Worm (Caenorhabditis elegans) whole organism, mixed stage, embryonic: ENCODE results near the gene R07E5.19.

Source experiments
- ces-1 ChIP-seq: fragments of 150-350 bp; optimal IDR thresholded peaks from 2 replicates; lab custom pipeline; 2014; ENCODE audit warnings: missing biosample characterization, missing genetic modification reagents, missing genetic modification characterization
- cnd-1 ChIP-seq: fragments of 200-800 bp; sonication (Bioruptor generic); optimal IDR thresholded peaks from 2 replicates; lab custom pipeline; 2018; ENCODE audit warnings: mild to moderate bottlenecking, missing genetic modification characterization, missing compliant biosample characterization
- flh-1 ChIP-seq: fragments of 200-800 bp; sonication (Bioruptor generic); optimal IDR thresholded peaks from 2 replicates; lab custom pipeline; 2018; ENCODE audit warnings: mild to moderate bottlenecking, missing genetic modification characterization, moderate library complexity, missing compliant biosample characterization
- nhr-76 ChIP-seq: sonication (generic microtip); optimal IDR thresholded peaks from 2 replicates; lab custom pipeline; 2017; ENCODE audit warnings: missing biosample characterization, missing genetic modification characterization
- pha-4 ChIP-seq: fragments of 150-350 bp; optimal IDR thresholded peaks from 2 replicates; lab custom pipeline; 2018; ENCODE audit warnings: missing biosample characterization, missing genetic modification reagents, missing genetic modification characterization

DNA sequence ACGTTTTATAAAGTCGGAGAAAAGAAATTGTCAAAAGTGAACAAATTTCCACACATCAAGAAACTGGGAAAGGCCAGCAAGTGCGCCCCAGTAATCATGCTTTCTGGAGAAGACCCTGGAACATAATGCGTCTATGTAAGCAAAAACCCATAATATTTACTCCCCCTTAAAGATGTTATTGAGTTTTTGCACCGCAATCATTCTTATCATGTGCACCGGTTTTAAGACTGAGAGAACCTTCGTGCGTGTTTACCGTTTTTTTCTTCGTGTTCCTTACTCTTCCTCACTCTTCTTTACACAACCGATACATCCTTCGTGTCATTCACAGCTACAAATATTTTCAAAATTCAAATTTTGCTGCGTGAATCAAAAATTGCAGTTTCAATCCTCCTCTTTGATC lies 45.0 kb downstream of the R07E5.19 start:
- TF ChIP-seq cnd-1 (tag; lab: Kevin White, UChicago), result no peak
- TF ChIP-seq pha-4 (tag; lab: Kevin White, UChicago), result no peak
- TF ChIP-seq nhr-76 (tag; lab: Kevin White, UChicago), result no peak
- TF ChIP-seq ces-1 (GFP tag; lab: Kevin White, UChicago), result no peak
- no peak for TF ChIP-seq flh-1 (GFP tag; lab: Kevin White, UChicago)
